Fruit fly (Drosophila melanogaster) whole organism, embryonic: ENCODE results near the gene CG33124.

Experiments
- BEAF-32 ChIP-seq: fragments of 200-800 bp; sonication (Bioruptor generic); optimal IDR thresholded peaks from 3 replicates; lab custom pipeline; 2017; ENCODE audit warnings: missing biosample characterization, missing genetic modification characterization, mild to moderate bottlenecking, moderate library complexity, missing genetic modification reagents
- Blimp-1 ChIP-seq: fragments of 200-800 bp; sonication (Bioruptor generic); optimal IDR thresholded peaks from 3 replicates; lab custom pipeline; 2018; ENCODE audit warnings: missing biosample characterization, missing genetic modification characterization, mild to moderate bottlenecking, moderate library complexity, missing genetic modification reagents
- CG10543 ChIP-seq: fragments of 200-800 bp; sonication (Bioruptor generic); optimal IDR thresholded peaks from 3 replicates; lab custom pipeline; 2017; ENCODE audit warnings: missing biosample characterization, mild to moderate bottlenecking, missing genetic modification characterization, moderate library complexity
- CG10979 ChIP-seq: fragments of 200-800 bp; sonication (Bioruptor generic); optimal IDR thresholded peaks from 2 replicates; lab custom pipeline; 2018; ENCODE audit warnings: missing biosample characterization, mild to moderate bottlenecking, missing genetic modification characterization, moderate library complexity
- CG11696 ChIP-seq: fragments of 200-800 bp; sonication (Bioruptor generic); IDR thresholded peaks from 2 replicates; pipeline ENCODE4 v1.3.6; 2022; ENCODE audit warnings: missing biosample characterization, missing genetic modification characterization
- CG12104 ChIP-seq: fragments of 200-800 bp; sonication (Bioruptor generic); optimal IDR thresholded peaks from 3 replicates; lab custom pipeline; 2016; ENCODE audit warnings: missing biosample characterization, missing genetic modification characterization
- CG13894 ChIP-seq: fragments of 200-800 bp; sonication (Bioruptor generic); optimal IDR thresholded peaks from 3 replicates; lab custom pipeline; 2018; ENCODE audit warnings: missing biosample characterization, mild to moderate bottlenecking, missing genetic modification characterization, moderate library complexity
- CG14014 ChIP-seq: fragments of 200-800 bp; sonication (Bioruptor generic); IDR thresholded peaks from 2 replicates; pipeline ENCODE4 v1.3.6; 2022; ENCODE audit warnings: missing biosample characterization, missing genetic modification characterization
- CG17385 ChIP-seq: fragments of 200-800 bp; sonication (Bioruptor generic); optimal IDR thresholded peaks from 3 replicates; lab custom pipeline; 2018; ENCODE audit warnings: missing biosample characterization, mild to moderate bottlenecking, missing genetic modification characterization
- CG17829 ChIP-seq: fragments of 200-800 bp; optimal IDR thresholded peaks from 2 replicates; lab custom pipeline; 2019; ENCODE audit warnings: missing biosample characterization, mild to moderate bottlenecking, missing genetic modification characterization, moderate library complexity
- CG3995 ChIP-seq: fragments of 200-800 bp; sonication (Bioruptor generic); optimal IDR thresholded peaks from 3 replicates; lab custom pipeline; 2016; ENCODE audit warnings: missing biosample characterization, missing genetic modification characterization
- CG4854 ChIP-seq: fragments of 200-800 bp; sonication (Bioruptor generic); optimal IDR thresholded peaks from 2 replicates; lab custom pipeline; 2016; ENCODE audit warnings: missing biosample characterization, missing genetic modification characterization, inconsistent platforms
- CG6175 ChIP-seq: fragments of 200-800 bp; sonication (Bioruptor generic); IDR thresholded peaks from 3 replicates; pipeline ENCODE4 v1.3.6; 2022; ENCODE audit warnings: missing biosample characterization, missing genetic modification characterization
- CG6654 ChIP-seq: fragments of 200-800 bp; sonication (Bioruptor generic); optimal IDR thresholded peaks from 2 replicates; lab custom pipeline; 2017; ENCODE audit warnings: missing biosample characterization, mild to moderate bottlenecking, missing genetic modification characterization
- CG6683 ChIP-seq: fragments of 200-800 bp; sonication (Bioruptor generic); optimal IDR thresholded peaks from 2 replicates; lab custom pipeline; 2017; ENCODE audit warnings: missing biosample characterization, mild to moderate bottlenecking, missing genetic modification characterization, missing genetic modification reagents
- CG6791 ChIP-seq: fragments of 200-800 bp; sonication (Bioruptor generic); IDR thresholded peaks from 3 replicates; pipeline ENCODE4 v1.3.6; 2022; ENCODE audit warnings: missing biosample characterization, missing genetic modification characterization; ENCODE audit not compliant: partially characterized antibody
- CG8478 ChIP-seq: fragments of >200 bp; optimal IDR thresholded peaks from 2 replicates; lab custom pipeline; 2018
- Deaf1 ChIP-seq: fragments of 200-800 bp; optimal IDR thresholded peaks from 3 replicates; lab custom pipeline; 2019; ENCODE audit warnings: missing biosample characterization, mild to moderate bottlenecking, missing genetic modification characterization, moderate library complexity
- Ets97D ChIP-seq: fragments of 200-800 bp; sonication (Bioruptor generic); optimal IDR thresholded peaks from 3 replicates; lab custom pipeline; 2016; ENCODE audit warnings: missing biosample characterization, missing genetic modification characterization
- Neu2 ChIP-seq: fragments of 200-800 bp; sonication (Bioruptor generic); optimal IDR thresholded peaks from 3 replicates; lab custom pipeline; 2016; ENCODE audit warnings: missing biosample characterization, missing genetic modification characterization, borderline replicate concordance
- Pdp1 ChIP-seq, 2 experiments: fragments of 200-800 bp; sonication (Bioruptor generic); optimal IDR thresholded peaks; 3 replicates each; lab custom pipeline; 2016; ENCODE audit warnings: missing biosample characterization in 2 of 2, missing genetic modification characterization in 2 of 2, mild to moderate bottlenecking in 1 of 2, moderate library complexity in 1 of 2
- Poxn ChIP-seq: fragments of 200-800 bp; sonication (Bioruptor generic); IDR thresholded peaks from 2 replicates; pipeline ENCODE4 v1.3.6; 2022; ENCODE audit warnings: missing biosample characterization, missing genetic modification characterization
- Rfx ChIP-seq: fragments of 200-800 bp; sonication (Bioruptor generic); IDR thresholded peaks from 2 replicates; pipeline ENCODE4 v1.3.6; 2022; ENCODE audit warnings: missing biosample characterization, missing genetic modification characterization
- Side ChIP-seq: fragments of 200-800 bp; sonication (Bioruptor generic); optimal IDR thresholded peaks from 2 replicates; lab custom pipeline; 2016; ENCODE audit warnings: missing biosample characterization, missing genetic modification characterization
- Usf ChIP-seq: fragments of 200-800 bp; sonication (Bioruptor generic); optimal IDR thresholded peaks from 2 replicates; lab custom pipeline; 2017; ENCODE audit warnings: missing genotype, missing biosample characterization, missing genetic modification characterization
- al ChIP-seq: fragments of 200-800 bp; sonication (Bioruptor generic); IDR thresholded peaks from 2 replicates; pipeline ENCODE4 v1.3.6; 2022; ENCODE audit warnings: missing biosample characterization, missing genetic modification characterization
- corto ChIP-seq: fragments of 200-800 bp; sonication (Bioruptor generic); optimal IDR thresholded peaks from 2 replicates; lab custom pipeline; 2016; ENCODE audit warnings: missing biosample characterization, mild to moderate bottlenecking, missing genetic modification characterization, moderate library complexity
- crp ChIP-seq, 2 experiments: fragments of 200-800 bp; sonication (Bioruptor generic); optimal IDR thresholded peaks; 2 replicates in 1 of 2; 3 replicates in 1 of 2; lab custom pipeline; 2017; ENCODE audit warnings: missing biosample characterization in 2 of 2, missing genetic modification characterization in 2 of 2, mild to moderate bottlenecking in 1 of 2, moderate library complexity in 1 of 2
- disco-r ChIP-seq: fragments of 200-800 bp; sonication (Bioruptor generic); optimal IDR thresholded peaks from 2 replicates; lab custom pipeline; 2016; ENCODE audit warnings: missing biosample characterization, missing genetic modification characterization
- dm ChIP-seq: fragments of 200-800 bp; sonication (Bioruptor generic); optimal IDR thresholded peaks from 3 replicates; lab custom pipeline; 2016; ENCODE audit warnings: missing biosample characterization, missing genetic modification characterization
- fd64A ChIP-seq: fragments of 200-800 bp; sonication (Bioruptor generic); optimal IDR thresholded peaks from 3 replicates; lab custom pipeline; 2018; ENCODE audit warnings: missing biosample characterization, mild to moderate bottlenecking, missing genetic modification characterization
- ftz-f1 ChIP-seq: fragments of 200-800 bp; sonication (Bioruptor generic); optimal IDR thresholded peaks from 2 replicates; lab custom pipeline; 2016; ENCODE audit warnings: missing biosample characterization, missing genetic modification characterization
- gro ChIP-seq: fragments of 200-800 bp; sonication (Bioruptor generic); optimal IDR thresholded peaks from 2 replicates; lab custom pipeline; 2016; ENCODE audit warnings: missing biosample characterization, missing genetic modification characterization
- knrl ChIP-seq: fragments of 200-800 bp; sonication (Bioruptor generic); IDR thresholded peaks from 3 replicates; pipeline ENCODE4 v1.3.6; 2022; ENCODE audit warnings: missing biosample characterization, missing genetic modification characterization; ENCODE audit not compliant: partially characterized antibody
- lab ChIP-seq: fragments of 200-800 bp; sonication (Bioruptor generic); optimal IDR thresholded peaks from 3 replicates; lab custom pipeline; 2017; ENCODE audit warnings: missing biosample characterization, missing genetic modification characterization, mild to moderate bottlenecking, moderate library complexity, missing genetic modification reagents
- lbe ChIP-seq: fragments of 200-800 bp; sonication (Bioruptor generic); optimal IDR thresholded peaks from 2 replicates; lab custom pipeline; 2016; ENCODE audit warnings: missing biosample characterization, mild to moderate bottlenecking, missing genetic modification characterization
- luna ChIP-seq: fragments of 200-800 bp; sonication (Bioruptor generic); optimal IDR thresholded peaks from 2 replicates; lab custom pipeline; 2016; ENCODE audit warnings: missing biosample characterization, missing genetic modification characterization
- nmo ChIP-seq: fragments of 200-800 bp; sonication (Bioruptor generic); optimal IDR thresholded peaks from 2 replicates; lab custom pipeline; 2018; ENCODE audit warnings: missing biosample characterization, mild to moderate bottlenecking, missing genetic modification characterization, moderate library complexity
- nom ChIP-seq: fragments of 200-800 bp; sonication (Bioruptor generic); optimal IDR thresholded peaks from 2 replicates; lab custom pipeline; 2017; ENCODE audit warnings: missing biosample characterization, missing genetic modification characterization, mild to moderate bottlenecking, moderate library complexity, missing genetic modification reagents
- pum ChIP-seq: fragments of 200-800 bp; sonication (Bioruptor generic); optimal IDR thresholded peaks from 2 replicates; lab custom pipeline; 2016; ENCODE audit warnings: missing biosample characterization, missing genetic modification characterization
- sob ChIP-seq: fragments of 200-800 bp; sonication (Bioruptor generic); IDR thresholded peaks from 2 replicates; pipeline ENCODE4 v1.3.6; 2022; ENCODE audit warnings: missing biosample characterization, missing genetic modification characterization
- sqz ChIP-seq: fragments of 200-800 bp; sonication (Bioruptor generic); optimal IDR thresholded peaks from 3 replicates; lab custom pipeline; 2018; ENCODE audit warnings: missing biosample characterization, mild to moderate bottlenecking, missing genetic modification characterization
- sug ChIP-seq: fragments of 200-800 bp; optimal IDR thresholded peaks from 2 replicates; lab custom pipeline; 2019; ENCODE audit warnings: missing biosample characterization, mild to moderate bottlenecking, missing genetic modification characterization, moderate library complexity
- vvl ChIP-seq: fragments of 200-800 bp; sonication (Bioruptor generic); IDR thresholded peaks from 2 replicates; pipeline ENCODE4 v1.3.6; 2022; ENCODE audit warnings: missing biosample characterization, missing genetic modification characterization
- zen2 ChIP-seq: fragments of 200-800 bp; sonication (Bioruptor generic); IDR thresholded peaks from 3 replicates; pipeline ENCODE4 v1.3.6; 2022; ENCODE audit warnings: missing biosample characterization, missing genetic modification characterization; ENCODE audit not compliant: partially characterized antibody

The CG33124 gene

DNA sequence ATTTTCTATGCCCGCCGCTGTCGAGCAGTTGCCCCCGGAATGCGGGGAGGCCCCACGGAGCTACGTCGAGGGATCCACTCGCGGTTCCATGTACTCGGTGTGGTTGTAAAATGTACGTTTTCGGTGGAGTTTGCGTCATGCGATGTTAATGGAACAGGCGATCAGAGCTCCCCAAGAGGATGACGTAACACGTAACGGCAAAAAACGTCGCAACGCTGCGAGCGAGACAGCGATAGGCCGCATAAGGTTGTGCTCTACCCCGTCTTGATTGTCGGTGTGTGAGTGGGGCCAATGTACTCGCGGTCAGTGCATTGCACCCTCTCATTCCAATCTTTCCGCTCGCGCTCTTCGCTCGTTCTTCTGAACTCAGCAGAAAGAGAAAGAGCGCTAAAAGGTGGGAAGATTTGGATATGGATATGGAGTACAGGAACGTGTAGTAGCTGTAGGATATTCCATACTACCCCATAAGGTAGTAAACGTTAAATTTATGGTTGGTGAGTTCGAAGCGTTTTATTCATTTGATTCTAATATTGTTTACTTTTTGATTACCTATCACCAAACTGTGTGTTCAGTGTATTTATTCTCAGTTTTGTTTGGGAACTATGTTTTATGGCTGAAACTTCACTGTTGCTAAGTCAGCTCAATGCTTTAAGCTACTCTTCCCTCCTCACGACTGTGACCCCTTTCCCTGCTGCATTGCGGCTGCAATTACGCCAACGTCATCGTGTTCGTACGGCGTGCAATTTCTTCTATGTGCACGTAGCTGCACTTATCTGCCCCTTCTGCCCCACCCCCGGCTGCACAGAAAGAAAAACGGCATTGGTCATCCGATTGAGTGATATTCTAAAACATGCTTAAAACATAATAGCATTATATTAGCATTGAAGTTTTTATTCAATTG lies 8.5 kb downstream of the CG33124 start (continued):
- TF ChIP-seq BEAF-32 (GFP tag; lab: Kevin White, UChicago) (no peak), fd64A (GFP tag; lab: Kevin White, UChicago) (no peak), sug (tag; lab: Kevin White, UChicago) (peak; percentile 61), sqz (GFP tag; lab: Kevin White, UChicago) (peak; percentile 78), sob (GFP tag; lab: Robert Waterston, UW) (no peak), CG17829 (tag; lab: Kevin White, UChicago) (peak; percentile 59), CG11696 (GFP tag; lab: Robert Waterston, UW) (no peak), CG13894 (peak; percentile 82), gro (GFP tag; lab: Kevin White, UChicago) (peak; percentile 19), disco-r (no peak), CG10543 (peak; percentile 58), ftz-f1 (peak; percentile 94), lbe (GFP tag; lab: Kevin White, UChicago) (peak; percentile 33), CG8478 (lab: Kevin White, UChicago) (peak; percentile 63), Pdp1 (GFP tag; optimal IDR thresholded peaks at IDR 0.05; lab: Kevin White, UChicago) (peak in 1 of 2 experiments; percentile 100), CG3995 (GFP tag; lab: Kevin White, UChicago) (no peak), Deaf1 (peak; percentile 61), CG6683 (no peak)

DNA sequence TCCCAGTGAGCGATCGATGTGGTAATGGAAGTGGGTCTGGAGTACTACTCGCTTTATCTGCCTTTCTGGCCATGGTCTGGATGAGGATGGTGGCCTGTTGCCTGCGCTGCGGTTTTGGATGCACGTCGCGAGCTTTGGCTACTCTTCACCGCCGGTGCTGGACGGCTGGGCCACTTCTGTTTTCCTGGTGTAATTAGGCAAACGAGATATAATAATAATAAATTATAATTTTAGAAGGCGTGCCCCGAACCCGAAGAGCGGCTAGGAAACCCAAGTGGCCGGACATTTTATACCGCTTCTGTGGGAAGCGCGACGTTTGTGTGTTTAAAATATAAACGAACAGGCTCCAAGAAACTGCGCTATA lies 9.5 kb downstream of the CG33124 start:
- peak; percentile 42 for TF ChIP-seq nom (GFP tag; lab: Kevin White, UChicago)
- no peak for TF ChIP-seq CG17385 (GFP tag; lab: Kevin White, UChicago)
- TF ChIP-seq zen2 (GFP tag; lab: Robert Waterston, UW) = no peak
- no peak for TF ChIP-seq pum (GFP tag; lab: Kevin White, UChicago)
- no peak for TF ChIP-seq Blimp-1
- TF ChIP-seq corto (GFP tag; lab: Kevin White, UChicago) = peak; percentile 69
- no peak for TF ChIP-seq Poxn (GFP tag; lab: Robert Waterston, UW)
- no peak for TF ChIP-seq CG6791 (GFP tag; lab: Robert Waterston, UW)
- TF ChIP-seq CG4854 (GFP tag; lab: Kevin White, UChicago) = no peak

DNA sequence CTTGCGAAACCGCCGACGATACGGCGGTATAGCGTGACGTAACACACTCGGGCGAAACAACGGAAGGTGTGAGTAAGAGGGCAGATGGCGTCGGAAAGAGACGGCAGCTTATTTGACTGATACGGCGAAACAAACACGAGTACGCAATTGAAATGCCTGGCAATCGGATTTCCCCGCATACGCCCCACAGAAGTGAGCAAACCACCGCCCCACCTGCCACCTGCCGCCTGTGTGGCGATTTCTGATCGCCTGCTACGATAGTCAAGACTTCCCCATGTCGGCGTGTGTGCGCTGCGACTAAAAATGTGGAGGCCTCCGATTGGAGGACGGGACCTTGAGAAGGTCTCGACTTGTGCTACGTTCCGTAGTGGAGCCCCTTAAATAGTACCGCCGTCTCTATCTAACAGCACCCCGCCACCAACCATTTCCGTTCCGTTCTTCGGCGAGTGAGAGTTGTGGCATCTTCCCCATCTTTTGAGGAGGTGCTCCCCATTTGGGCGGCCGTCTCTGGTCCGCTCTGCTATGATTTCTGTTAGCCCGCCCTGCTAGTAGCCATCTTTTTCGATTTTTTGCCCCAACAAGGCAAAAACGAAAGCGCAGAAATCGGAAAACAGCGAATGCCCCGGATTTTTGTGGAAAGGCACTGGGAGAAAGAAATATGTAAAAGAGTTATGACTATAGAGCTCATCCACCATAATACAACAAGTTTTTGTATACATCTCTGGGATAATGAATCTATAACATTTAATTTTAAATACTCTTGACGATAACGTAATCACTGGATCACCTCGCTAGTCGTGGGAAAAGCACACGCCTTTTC lies 10.1 kb downstream of the CG33124 start:
- TF ChIP-seq dm (GFP tag; lab: Kevin White, UChicago) = peak; percentile 74
- peak; percentile 90 for TF ChIP-seq CG10979 (tag; lab: Kevin White, UChicago)
- no peak for TF ChIP-seq CG14014
- TF ChIP-seq CG6175 (GFP tag; lab: Robert Waterston, UW) = no peak
- peak; percentile 31 for TF ChIP-seq Neu2
- peak; percentile 67 for TF ChIP-seq CG6654 (GFP tag; lab: Kevin White, UChicago)
- TF ChIP-seq knrl (GFP tag; lab: Robert Waterston, UW) = no peak
- TF ChIP-seq nom (GFP tag; lab: Kevin White, UChicago) = peak; percentile 81
- TF ChIP-seq Side = peak; percentile 90
- no peak for TF ChIP-seq Rfx (GFP tag; lab: Robert Waterston, UW)
- no peak for TF ChIP-seq al (GFP tag; lab: Robert Waterston, UW)
- peak; percentile 74 for TF ChIP-seq Usf (GFP tag; lab: Kevin White, UChicago)
- no peak for TF ChIP-seq luna (GFP tag; lab: Kevin White, UChicago)
- TF ChIP-seq Poxn (GFP tag; lab: Robert Waterston, UW) = no peak
- peak; percentile 65 for TF ChIP-seq CG12104 (GFP tag; lab: Kevin White, UChicago)
- TF ChIP-seq crp (GFP tag; optimal IDR thresholded peaks at IDR 0.05; lab: Kevin White, UChicago) = peak in 1 of 2 experiments; percentile 29
- TF ChIP-seq Ets97D (GFP tag; lab: Kevin White, UChicago) = peak; percentile 70
- peak; percentile 92 for TF ChIP-seq nmo (GFP tag; lab: Kevin White, UChicago)
- no peak for TF ChIP-seq vvl
- TF ChIP-seq lab (GFP tag; lab: Kevin White, UChicago) = peak; percentile 87
